Fruit fly (Drosophila melanogaster): Measurements from ENCODE around the gene CG7840.

CG7840 gene

dm6 chr2L:8307817-8308551 is 2.6 kb downstream of the CG7840 start, which contains the start of the genes Ostgamma and Mettl14 (continued):
- TF ChIP-seq nmo (GFP tag; optimal IDR thresholded peaks at IDR 0.05) (peak; percentile 46), CG31441 (GFP tag; IDR thresholded peaks at IDR 0.05) (0 out of 2 replicates have a peak, but pooled peaks have one; percentile 32), CG17568 (GFP tag; optimal IDR thresholded peaks at IDR 0.05) (no peak), Med (GFP tag) (peak; percentile 25), row (GFP tag; IDR thresholded peaks at IDR 0.05) (peak; percentile 70), CG9609 (GFP tag; optimal IDR thresholded peaks at IDR 0.05) (no peak), Hey (tag; optimal IDR thresholded peaks at IDR 0.05) (no peak), Sry-δ (GFP tag; optimal IDR thresholded peaks at IDR 0.05) (peak; percentile 74), Scr (GFP tag; IDR thresholded peaks at IDR 0.05; ENCODE audit: partially characterized antibody) (peak; percentile 89), CG10267 (tag; optimal IDR thresholded peaks at IDR 0.05) (peak; percentile 38), nom (GFP tag; optimal IDR thresholded peaks at IDR 0.05) (no peak), CG16813 (GFP tag; IDR thresholded peaks at IDR 0.05; ENCODE audit: partially characterized antibody) (peak; percentile 72), CG14710 (tag; optimal IDR thresholded peaks at IDR 0.05) (peak; percentile 70), br (optimal IDR thresholded peaks at IDR 0.05) (no peak), Gug (GFP tag; IDR thresholded peaks at IDR 0.05) (no peak), cwo (GFP tag; optimal IDR thresholded peaks at IDR 0.05) (no peak), CG13424 (tag; optimal IDR thresholded peaks at IDR 0.05) (peak; percentile 16), Dref (GFP tag; IDR thresholded peaks at IDR 0.05) (peak; percentile 62), CG15269 (tag; optimal IDR thresholded peaks at IDR 0.05) (no peak), CG15601 (tag; optimal IDR thresholded peaks at IDR 0.05) (peak; percentile 42), Ets97D (GFP tag; optimal IDR thresholded peaks at IDR 0.05) (peak; percentile 40), sd (tag; optimal IDR thresholded peaks at IDR 0.05) (peak; percentile 54), ken (GFP tag; IDR thresholded peaks at IDR 0.05) (no peak), grau (tag; optimal IDR thresholded peaks at IDR 0.05) (peak; percentile 31), ewg (GFP tag; optimal IDR thresholded peaks at IDR 0.05) (peak; percentile 14), prd (optimal IDR thresholded peaks at IDR 0.05) (no peak), prd (GFP tag; IDR thresholded peaks at IDR 0.05) (no peak), Spps (tag; optimal IDR thresholded peaks at IDR 0.05) (no peak), YL-1 (GFP tag; optimal IDR thresholded peaks at IDR 0.05) (peak; percentile 82), CG12659 (GFP tag; optimal IDR thresholded peaks at IDR 0.05) (peak; percentile 67), HLH4C (GFP tag; IDR thresholded peaks at IDR 0.05; ENCODE audit: partially characterized antibody) (peak; percentile 59; the same call in 2 of the 3 replicates), CG30020 (tag; optimal IDR thresholded peaks at IDR 0.05) (peak; percentile 47), vnd (GFP tag; IDR thresholded peaks at IDR 0.05; ENCODE audit: partially characterized antibody) (0 out of 3 replicates have a peak, but pooled peaks have one; percentile 53), B-H2 (GFP tag; optimal IDR thresholded peaks at IDR 0.05) (no peak), vfl (GFP tag; optimal IDR thresholded peaks at IDR 0.05) (no peak), CG32767 (GFP tag; IDR thresholded peaks at IDR 0.05) (no peak), CG1603 (tag; optimal IDR thresholded peaks at IDR 0.05) (peak; percentile 7), CG8944 (GFP tag; optimal IDR thresholded peaks at IDR 0.05) (no peak), CG14860 (GFP tag; IDR thresholded peaks at IDR 0.05; ENCODE audit: partially characterized antibody) (peak; percentile 66; the same call in 2 of the 3 replicates), Dll (GFP tag; IDR thresholded peaks at IDR 0.05; ENCODE audit: partially characterized antibody) (peak; percentile 94), CG13287 (GFP tag; IDR thresholded peaks at IDR 0.05; ENCODE audit: partially characterized antibody) (peak; percentile 89), E2f2 (GFP tag; IDR thresholded peaks at IDR 0.05) (0 out of 2 replicates have a peak, but pooled peaks have one; percentile 28), Sin3A (optimal IDR thresholded peaks at IDR 0.05) (peak; percentile 6), Stat92E (GFP tag; optimal IDR thresholded peaks at IDR 0.05) (no peak), CG15514 (GFP tag; optimal IDR thresholded peaks at IDR 0.05) (no peak), Xbp1 (GFP tag; optimal IDR thresholded peaks at IDR 0.05) (peak; percentile 94), stwl (tag; optimal IDR thresholded peaks at IDR 0.05) (peak; percentile 36), pzg (GFP tag; optimal IDR thresholded peaks at IDR 0.05) (peak; percentile 48)

Data from whole organism, embryonic.